Fruit fly (Drosophila melanogaster) whole organism, prepupa: ENCODE measurements around the gene Nrx-1.

Experiments used
- Blimp-1 ChIP-seq: fragments of 200-800 bp; sonication (Bioruptor generic); optimal IDR thresholded peaks from 3 replicates; lab custom pipeline; 2017; ENCODE audit warnings: missing biosample characterization, missing genetic modification characterization, mild to moderate bottlenecking, moderate library complexity, missing genetic modification reagents
- CG10631 ChIP-seq: fragments of 200-800 bp; sonication (Bioruptor generic); optimal IDR thresholded peaks from 2 replicates; lab custom pipeline; 2016; ENCODE audit warnings: missing biosample characterization, missing genetic modification characterization
- CG11294 ChIP-seq: fragments of 200-800 bp; sonication (Bioruptor generic); IDR thresholded peaks from 2 replicates; pipeline ENCODE4 v1.3.6; 2022; ENCODE audit warnings: missing biosample characterization, missing genetic modification characterization
- CG11762 ChIP-seq: fragments of 200-800 bp; sonication (Bioruptor generic); optimal IDR thresholded peaks from 3 replicates; lab custom pipeline; 2016; ENCODE audit warnings: missing biosample characterization, missing genetic modification characterization; ENCODE audit not compliant: insufficient read depth
- CG11902 ChIP-seq: fragments of 200-800 bp; sonication (Bioruptor generic); optimal IDR thresholded peaks from 3 replicates; lab custom pipeline; 2016; ENCODE audit warnings: missing biosample characterization, missing genetic modification characterization
- CG15336 ChIP-seq: fragments of 200-800 bp; sonication (Bioruptor generic); IDR thresholded peaks from 2 replicates; pipeline ENCODE4 v1.3.6; 2022; ENCODE audit warnings: missing biosample characterization, missing genetic modification characterization
- CG1621 ChIP-seq: fragments of 200-800 bp; sonication (Bioruptor generic); optimal IDR thresholded peaks from 3 replicates; lab custom pipeline; 2018; ENCODE audit warnings: missing biosample characterization, mild to moderate bottlenecking, missing genetic modification characterization
- CG16779 ChIP-seq: fragments of 200-800 bp; sonication (Bioruptor generic); optimal IDR thresholded peaks from 3 replicates; lab custom pipeline; 2017; ENCODE audit warnings: missing biosample characterization, mild to moderate bottlenecking, missing genetic modification characterization
- CG3032 ChIP-seq: fragments of 200-800 bp; optimal IDR thresholded peaks from 2 replicates; lab custom pipeline; 2019; ENCODE audit warnings: missing biosample characterization, mild to moderate bottlenecking, missing genetic modification characterization, moderate library complexity
- CG31627 ChIP-seq: fragments of 200-800 bp; sonication (Bioruptor generic); optimal IDR thresholded peaks from 3 replicates; lab custom pipeline; 2016; ENCODE audit warnings: missing biosample characterization, missing genetic modification characterization
- CG34406 ChIP-seq: fragments of 200-800 bp; sonication (Bioruptor generic); optimal IDR thresholded peaks from 3 replicates; lab custom pipeline; 2016; ENCODE audit warnings: missing biosample characterization, missing genetic modification characterization
- CG3919 ChIP-seq: fragments of 200-800 bp; sonication (Bioruptor generic); optimal IDR thresholded peaks from 3 replicates; lab custom pipeline; 2016; ENCODE audit warnings: missing biosample characterization, missing genetic modification characterization
- CG4318 ChIP-seq: fragments of 200-800 bp; sonication (Bioruptor generic); optimal IDR thresholded peaks from 3 replicates; lab custom pipeline; 2017; ENCODE audit warnings: missing biosample characterization, mild to moderate bottlenecking, missing genetic modification characterization
- CG6163 ChIP-seq: fragments of 200-800 bp; sonication (Bioruptor generic); IDR thresholded peaks from 3 replicates; pipeline ENCODE4 v1.3.6; 2022; ENCODE audit warnings: missing biosample characterization, missing genetic modification characterization
- CG6276 ChIP-seq: fragments of 200-800 bp; sonication (Bioruptor generic); optimal IDR thresholded peaks from 2 replicates; lab custom pipeline; 2017; ENCODE audit warnings: missing biosample characterization, mild to moderate bottlenecking, missing genetic modification characterization
- CG6792 ChIP-seq: fragments of 200-800 bp; sonication (Bioruptor generic); optimal IDR thresholded peaks from 3 replicates; lab custom pipeline; 2016; ENCODE audit warnings: missing biosample characterization, missing genetic modification characterization
- CG6808 ChIP-seq: fragments of 200-800 bp; sonication (Bioruptor generic); optimal IDR thresholded peaks from 3 replicates; lab custom pipeline; 2017; ENCODE audit warnings: missing biosample characterization, missing genetic modification characterization, mild to moderate bottlenecking, moderate library complexity, missing genetic modification reagents
- CG6854 ChIP-seq: fragments of 200-800 bp; sonication (Bioruptor generic); optimal IDR thresholded peaks from 2 replicates; lab custom pipeline; 2017; ENCODE audit warnings: missing biosample characterization, mild to moderate bottlenecking, missing genetic modification characterization
- CG7368 ChIP-seq: fragments of 200-800 bp; sonication (Bioruptor generic); optimal IDR thresholded peaks from 3 replicates; lab custom pipeline; 2016; ENCODE audit warnings: missing biosample characterization, missing genetic modification characterization
- CG8119 ChIP-seq: fragments of 200-800 bp; sonication (Bioruptor generic); IDR thresholded peaks from 3 replicates; pipeline ENCODE4 v1.3.6; 2022; ENCODE audit warnings: missing biosample characterization, missing genetic modification characterization
- CG8632 ChIP-seq: fragments of 200-800 bp; sonication (Bioruptor generic); optimal IDR thresholded peaks from 3 replicates; lab custom pipeline; 2016; ENCODE audit warnings: missing biosample characterization, missing genetic modification characterization
- CG9139 ChIP-seq: fragments of 200-800 bp; sonication (Bioruptor generic); optimal IDR thresholded peaks from 3 replicates; lab custom pipeline; 2017; ENCODE audit warnings: missing biosample characterization, mild to moderate bottlenecking, missing genetic modification characterization
- Eip75B ChIP-seq: fragments of 200-800 bp; sonication (Bioruptor generic); optimal IDR thresholded peaks from 3 replicates; lab custom pipeline; 2016; ENCODE audit warnings: missing biosample characterization, missing genetic modification characterization
- Eip78C ChIP-seq: fragments of 200-800 bp; sonication (Bioruptor generic); peaks from one replicate; lab custom pipeline; 2016; ENCODE audit warnings: missing biosample characterization, missing genetic modification characterization
- Eip93F ChIP-seq: fragments of 200-800 bp; sonication (Bioruptor generic); optimal IDR thresholded peaks from 2 replicates; lab custom pipeline; 2016; ENCODE audit warnings: missing biosample characterization, mild to moderate bottlenecking, missing genetic modification characterization
- Ets21C ChIP-seq: fragments of 200-800 bp; sonication (Bioruptor generic); optimal IDR thresholded peaks from 3 replicates; lab custom pipeline; 2016; ENCODE audit warnings: missing biosample characterization, missing genetic modification characterization
- Gug ChIP-seq: fragments of 200-800 bp; sonication (Bioruptor generic); IDR thresholded peaks from 2 replicates; pipeline ENCODE4 v1.3.6; 2022; ENCODE audit warnings: missing biosample characterization, missing genetic modification characterization
- Hr38 ChIP-seq: sonication (Bioruptor generic); optimal IDR thresholded peaks from 2 replicates; lab custom pipeline; 2016; ENCODE audit warnings: missing biosample characterization, missing genetic modification characterization
- Hr39 ChIP-seq: fragments of 200-800 bp; sonication (Bioruptor generic); optimal IDR thresholded peaks from 2 replicates; lab custom pipeline; 2016; ENCODE audit warnings: missing biosample characterization, missing genetic modification characterization
- Met ChIP-seq: fragments of 200-800 bp; sonication (Bioruptor generic); optimal IDR thresholded peaks from 3 replicates; lab custom pipeline; 2016; ENCODE audit warnings: missing biosample characterization, missing genetic modification characterization
- OdsH ChIP-seq: fragments of 200-800 bp; sonication (Bioruptor generic); optimal IDR thresholded peaks from 3 replicates; lab custom pipeline; 2016; ENCODE audit warnings: missing biosample characterization, missing genetic modification characterization
- Sox14 ChIP-seq: fragments of 200-800 bp; sonication (Bioruptor generic); optimal IDR thresholded peaks from 3 replicates; lab custom pipeline; 2016; ENCODE audit warnings: missing biosample characterization, missing genetic modification characterization
- Sox15 ChIP-seq: fragments of 200-800 bp; sonication (Bioruptor generic); optimal IDR thresholded peaks from 3 replicates; lab custom pipeline; 2016; ENCODE audit warnings: missing biosample characterization, missing genetic modification characterization
- achi ChIP-seq: fragments of 200-800 bp; sonication (Bioruptor generic); optimal IDR thresholded peaks from 3 replicates; lab custom pipeline; 2016; ENCODE audit warnings: missing biosample characterization, missing genetic modification characterization
- dac ChIP-seq: fragments of 200-800 bp; sonication (Bioruptor generic); optimal IDR thresholded peaks from 2 replicates; lab custom pipeline; 2017; ENCODE audit warnings: missing biosample characterization, mild to moderate bottlenecking, missing genetic modification characterization
- eg ChIP-seq: fragments of 200-800 bp; sonication (Bioruptor generic); IDR thresholded peaks from 3 replicates; pipeline ENCODE4 v1.3.6; 2022; ENCODE audit warnings: missing biosample characterization, missing genetic modification characterization
- esn ChIP-seq: fragments of 200-800 bp; sonication (Bioruptor generic); optimal IDR thresholded peaks from 2 replicates; lab custom pipeline; 2016; ENCODE audit warnings: missing biosample characterization, mild to moderate bottlenecking, missing genetic modification characterization, moderate library complexity
- fd59A ChIP-seq: fragments of 200-800 bp; sonication (Bioruptor generic); optimal IDR thresholded peaks from 2 replicates; lab custom pipeline; 2017; ENCODE audit warnings: missing biosample characterization, mild to moderate bottlenecking, missing genetic modification characterization, missing genetic modification reagents
- fkh ChIP-seq: fragments of 200-800 bp; sonication (Bioruptor generic); optimal IDR thresholded peaks from 3 replicates; lab custom pipeline; 2017; ENCODE audit warnings: missing biosample characterization, mild to moderate bottlenecking, missing genetic modification characterization, moderate library complexity
- lz ChIP-seq: fragments of 200-800 bp; sonication (Bioruptor generic); optimal IDR thresholded peaks from 3 replicates; lab custom pipeline; 2016; ENCODE audit warnings: missing biosample characterization, missing genetic modification characterization
- net ChIP-seq: fragments of 200-800 bp; sonication (Bioruptor generic); optimal IDR thresholded peaks from 3 replicates; lab custom pipeline; 2016; ENCODE audit warnings: missing biosample characterization, missing genetic modification characterization
- pdm3 ChIP-seq: fragments of 200-800 bp; sonication (Bioruptor generic); optimal IDR thresholded peaks from 3 replicates; lab custom pipeline; 2016; ENCODE audit warnings: missing biosample characterization, missing genetic modification characterization
- salr ChIP-seq, 2 experiments: fragments of 200-800 bp; sonication (Bioruptor generic); optimal IDR thresholded peaks; 3 replicates each; lab custom pipeline; 2016 to 2018; ENCODE audit warnings: missing biosample characterization in 2 of 2, missing genetic modification characterization in 2 of 2, mild to moderate bottlenecking in 1 of 2
- ss ChIP-seq, 2 experiments: fragments of 200-800 bp; sonication (Bioruptor generic); optimal IDR thresholded peaks; 2 replicates in 1 of 2; 3 replicates in 1 of 2; lab custom pipeline; 2017 to 2018; ENCODE audit warnings: mild to moderate bottlenecking in 2 of 2, missing biosample characterization in 2 of 2, missing genetic modification characterization in 2 of 2, moderate library complexity in 1 of 2
- svp ChIP-seq: fragments of 200-800 bp; sonication (Bioruptor generic); peaks from one replicate; lab custom pipeline; 2016; ENCODE audit warnings: missing biosample characterization, missing genetic modification characterization
- vri ChIP-seq: fragments of 200-800 bp; sonication (Bioruptor generic); optimal IDR thresholded peaks from 3 replicates; lab custom pipeline; 2016; ENCODE audit warnings: missing biosample characterization, mild to moderate bottlenecking, missing genetic modification characterization

Gene Nrx-1

DNA sequence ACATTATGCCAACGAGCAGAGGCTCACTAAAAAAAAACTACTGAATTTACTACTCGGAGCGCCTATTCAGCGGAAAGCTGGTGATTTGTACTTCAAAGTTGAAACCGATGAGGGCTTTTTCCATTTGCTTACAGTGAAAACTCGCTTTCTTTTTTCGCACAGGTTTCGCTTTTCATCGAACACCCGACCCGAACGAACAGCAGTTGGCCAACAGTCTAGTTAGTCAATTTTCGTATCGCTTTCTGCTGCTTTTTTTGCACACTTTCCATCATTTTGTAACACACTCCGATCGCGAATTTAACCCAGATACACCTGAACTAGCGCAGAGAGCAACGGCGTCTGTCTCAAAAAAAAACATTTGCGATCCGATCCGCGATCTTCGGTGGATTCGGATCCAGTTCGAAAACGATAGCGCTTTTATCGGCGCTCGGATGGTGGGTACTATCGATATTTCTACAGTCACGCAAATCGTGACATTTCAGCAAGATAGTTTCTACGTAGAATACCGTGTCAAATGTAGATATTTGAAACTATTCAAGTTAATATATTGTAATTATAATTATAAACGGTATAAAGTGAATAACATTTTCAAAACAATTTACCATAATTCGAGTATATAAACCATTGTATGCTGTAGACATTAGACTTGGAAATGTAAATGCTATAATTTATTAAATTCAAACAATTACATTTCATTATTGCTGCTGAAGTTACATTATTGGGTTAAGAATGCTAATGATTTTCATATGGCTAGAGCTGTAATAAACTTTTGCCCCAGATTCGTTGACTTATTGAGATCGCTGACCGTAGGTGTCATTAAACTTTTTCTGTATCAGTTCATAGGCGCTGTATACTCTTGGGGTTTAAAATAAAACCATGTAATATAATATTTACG, 60.2 kb downstream of the Nrx-1 start, which contains the start of gene CG5346:
TSS of gene CG5346 (minus strand) at position 400 of the 895 bp plus-strand sequence.
- TF ChIP-seq lz (GFP tag; lab: Kevin White, UChicago): no peak
- TF ChIP-seq svp (GFP tag; lab: Kevin White, UChicago): peak; percentile 69
- TF ChIP-seq fkh (GFP tag; lab: Kevin White, UChicago): no peak
- no peak for TF ChIP-seq CG6808 (GFP tag; lab: Kevin White, UChicago)
- peak; percentile 65 for TF ChIP-seq CG8119 (GFP tag; lab: Robert Waterston, UW)
- peak; percentile 8 for TF ChIP-seq Eip75B (GFP tag; lab: Kevin White, UChicago)
- TF ChIP-seq CG6163 (GFP tag; lab: Robert Waterston, UW): peak; percentile 62; the same call in 1 of the 3 replicates
- no peak for TF ChIP-seq CG11902 (GFP tag; lab: Kevin White, UChicago)
- peak; percentile 54 for TF ChIP-seq Eip78C (GFP tag; lab: Kevin White, UChicago)
- no peak for TF ChIP-seq CG9139 (GFP tag; lab: Kevin White, UChicago)
- no peak for TF ChIP-seq dac (GFP tag; lab: Kevin White, UChicago)
- TF ChIP-seq CG16779 (tag; lab: Kevin White, UChicago): peak; percentile 37
- TF ChIP-seq CG4318 (GFP tag; lab: Kevin White, UChicago): no peak
- TF ChIP-seq CG10631 (GFP tag; lab: Kevin White, UChicago): no peak
- TF ChIP-seq Hr39 (GFP tag; lab: Kevin White, UChicago): no peak
- no peak for TF ChIP-seq CG6792 (GFP tag; lab: Kevin White, UChicago)
- TF ChIP-seq CG34406 (GFP tag; lab: Kevin White, UChicago): peak; percentile 1
- TF ChIP-seq CG6276 (GFP tag; lab: Kevin White, UChicago): peak; percentile 43
- TF ChIP-seq Blimp-1: peak; percentile 27
- TF ChIP-seq achi (GFP tag; lab: Kevin White, UChicago): peak; percentile 34
- no peak for TF ChIP-seq Sox15 (GFP tag; lab: Kevin White, UChicago)
- TF ChIP-seq CG6854 (GFP tag; lab: Kevin White, UChicago): peak; percentile 20
- peak; percentile 51; the same call in 2 of the 3 replicates for TF ChIP-seq eg
- no peak for TF ChIP-seq CG31627 (GFP tag; lab: Kevin White, UChicago)
- TF ChIP-seq net (GFP tag; lab: Kevin White, UChicago): peak; percentile 3
- TF ChIP-seq ss (GFP tag; optimal IDR thresholded peaks at IDR 0.05; lab: Kevin White, UChicago): no peak
- peak; percentile 5 for TF ChIP-seq esn (GFP tag; lab: Kevin White, UChicago)
- TF ChIP-seq Ets21C: no peak
- TF ChIP-seq Met (GFP tag; lab: Kevin White, UChicago): no peak
- peak; percentile 18 for TF ChIP-seq CG3919 (GFP tag; lab: Kevin White, UChicago)

- TF ChIP-seq Eip93F (GFP tag; lab: Kevin White, UChicago) (no peak), Sox14 (GFP tag; lab: Kevin White, UChicago) (peak; percentile 10), CG34406 (GFP tag; lab: Kevin White, UChicago) (no peak), CG7368 (GFP tag; lab: Kevin White, UChicago) (peak; percentile 6), CG11294 (no peak), Blimp-1 (no peak), fd59A (GFP tag; lab: Kevin White, UChicago) (no peak), vri (GFP tag; lab: Kevin White, UChicago) (peak; percentile 82), achi (GFP tag; lab: Kevin White, UChicago) (no peak), pdm3 (GFP tag; lab: Kevin White, UChicago) (peak; percentile 8), salr (GFP tag; optimal IDR thresholded peaks at IDR 0.05; lab: Kevin White, UChicago) (no peak), Gug (peak; percentile 25; the same call in 1 of the 2 replicates), CG15336 (0 out of 2 replicates have a peak, but pooled peaks have one; percentile 8), CG1621 (tag; lab: Kevin White, UChicago) (no peak), Eip78C (GFP tag; lab: Kevin White, UChicago) (peak; percentile 80), CG3032 (no peak), CG8632 (no peak), svp (GFP tag; lab: Kevin White, UChicago) (no peak), net (GFP tag; lab: Kevin White, UChicago) (peak; percentile 3), CG6163 (GFP tag; lab: Robert Waterston, UW) (peak; percentile 55), CG11902 (GFP tag; lab: Kevin White, UChicago) (no peak), eg (peak; percentile 19; the same call in 2 of the 3 replicates), OdsH (GFP tag; lab: Kevin White, UChicago) (peak; percentile 20), CG11762 (GFP tag; lab: Kevin White, UChicago) (no peak), Hr38 (GFP tag; lab: Kevin White, UChicago) (no peak), CG16779 (tag; lab: Kevin White, UChicago) (no peak), Sox15 (GFP tag; lab: Kevin White, UChicago) (no peak), Eip75B (GFP tag; lab: Kevin White, UChicago) (no peak), Met (GFP tag; lab: Kevin White, UChicago) (peak; percentile 14)
Observed at dm6 chr3R:22530305-22530704, 62.0 kb downstream of the Nrx-1 start, which contains the start of gene CG33099. Gene CG33099 (minus strand): TSS chr3R:22530572.
